Worm (Caenorhabditis elegans): ENCODE measurements around the gene grl-6.

DNA sequence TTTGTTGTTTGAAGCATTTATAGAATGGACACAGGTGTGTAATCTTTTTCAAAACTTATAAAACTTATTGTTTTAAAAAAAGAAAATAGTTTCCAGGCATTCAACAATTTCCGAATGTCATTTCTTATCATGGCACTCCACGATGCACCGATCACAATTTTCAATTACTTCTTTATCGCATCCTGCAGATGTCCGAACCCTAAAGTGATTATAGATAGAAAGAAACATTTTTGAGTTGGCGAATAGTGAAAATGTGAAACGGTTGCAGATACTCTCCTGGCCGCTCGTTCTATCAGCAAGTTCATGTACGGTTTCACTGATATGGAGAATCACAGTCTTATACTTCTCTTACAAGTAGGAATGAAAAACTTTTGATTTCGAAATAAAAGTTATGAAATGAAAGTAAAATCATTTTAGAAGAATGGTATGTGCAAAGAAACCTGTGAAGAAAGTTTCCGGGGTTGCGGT lies 12.3 kb upstream of the grl-6 start, which contains the start of gene C15B12.2:
- TF ChIP-seq fkh-10 (GFP tag; optimal IDR thresholded peaks at IDR 0.05) = no peak
- no peak for TF ChIP-seq nfya-1 (tag; optimal IDR thresholded peaks at IDR 0.05; ENCODE audit: insufficient read depth)
- no peak for TF ChIP-seq aly-2 (tag; optimal IDR thresholded peaks at IDR 0.05)
- TF ChIP-seq R02D3.7 (tag; optimal IDR thresholded peaks at IDR 0.05) = no peak
- TF ChIP-seq nhr-237 (tag; optimal IDR thresholded peaks at IDR 0.05) = no peak
- TF ChIP-seq ceh-9 (tag; optimal IDR thresholded peaks at IDR 0.05) = no peak
- no peak for TF ChIP-seq egl-5 (tag; optimal IDR thresholded peaks at IDR 0.05)
